Worm (Caenorhabditis elegans): ENCODE results near the gene F01D5.2.

F01D5.2 gene

DNA sequence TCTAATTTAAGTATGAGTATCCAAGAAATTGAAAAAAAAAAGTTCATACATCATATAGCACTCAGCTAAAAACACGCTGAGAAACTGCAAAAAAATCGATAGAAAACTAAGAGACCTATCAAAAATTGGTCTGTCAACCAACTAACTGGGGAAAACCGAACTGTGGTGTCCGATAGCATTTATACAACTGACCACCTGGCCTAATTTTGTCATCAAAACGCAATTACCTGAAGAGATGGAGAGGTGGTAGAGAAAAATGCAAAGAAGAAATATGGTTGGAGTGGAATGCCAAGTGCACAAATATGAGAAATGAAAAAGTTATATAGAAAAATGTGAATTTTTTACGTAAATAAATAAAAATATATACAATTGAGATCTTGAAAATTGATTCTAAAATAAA, 25.4 kb downstream of the F01D5.2 start, which contains the start of gene Y39G8B.1:
Gene Y39G8B.1, minus strand, starts transcription at position 299 of the 400 bp plus-strand sequence.
- no peak for TF ChIP-seq ref-1 (GFP tag; conservative IDR thresholded peaks at IDR 0.05)
- TF ChIP-seq ztf-29 (GFP tag; IDR thresholded peaks at IDR 0.05) = no peak
- no peak for TF ChIP-seq ztf-23 (GFP tag; IDR thresholded peaks at IDR 0.05)

DNA sequence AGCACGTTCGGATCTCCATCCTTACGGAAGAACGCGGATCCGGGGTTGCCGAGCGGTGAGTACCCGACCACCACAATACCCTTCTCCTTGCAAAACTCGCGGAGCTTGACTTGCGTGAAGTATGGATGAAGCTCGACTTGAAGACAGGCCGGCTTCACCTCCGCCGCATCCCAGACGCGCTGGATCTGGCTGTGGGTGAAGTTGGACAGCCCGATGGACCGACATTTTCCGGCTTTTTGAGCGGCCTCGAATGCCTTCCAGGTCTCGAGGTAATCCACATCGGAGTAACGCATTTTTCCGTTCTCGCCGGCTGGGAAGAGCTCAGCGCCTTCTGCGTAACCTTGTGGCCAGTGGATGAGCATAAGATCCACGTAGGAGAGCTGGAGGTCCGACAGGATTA, 26.7 kb downstream of the F01D5.2 start:
- no peak for TF ChIP-seq T22C8.4 (GFP tag; IDR thresholded peaks at IDR 0.05)
- TF ChIP-seq cog-1 (tag; optimal IDR thresholded peaks at IDR 0.05) = no peak
- no peak for TF ChIP-seq ztf-29 (GFP tag; IDR thresholded peaks at IDR 0.05)
- no peak for TF ChIP-seq ztf-23 (GFP tag; IDR thresholded peaks at IDR 0.05)
- no peak for TF ChIP-seq klf-2 (GFP tag; conservative IDR thresholded peaks at IDR 0.05)
- TF ChIP-seq ref-1 (GFP tag; conservative IDR thresholded peaks at IDR 0.05) = no peak
- no peak for TF ChIP-seq flt-1 (GFP tag; IDR thresholded peaks at IDR 0.05)
- no peak for TF ChIP-seq tab-1 (GFP tag; IDR thresholded peaks at IDR 0.05)
- no peak for TF ChIP-seq med-1 (GFP tag; optimal IDR thresholded peaks at IDR 0.05; ENCODE audit: insufficient read depth)

DNA sequence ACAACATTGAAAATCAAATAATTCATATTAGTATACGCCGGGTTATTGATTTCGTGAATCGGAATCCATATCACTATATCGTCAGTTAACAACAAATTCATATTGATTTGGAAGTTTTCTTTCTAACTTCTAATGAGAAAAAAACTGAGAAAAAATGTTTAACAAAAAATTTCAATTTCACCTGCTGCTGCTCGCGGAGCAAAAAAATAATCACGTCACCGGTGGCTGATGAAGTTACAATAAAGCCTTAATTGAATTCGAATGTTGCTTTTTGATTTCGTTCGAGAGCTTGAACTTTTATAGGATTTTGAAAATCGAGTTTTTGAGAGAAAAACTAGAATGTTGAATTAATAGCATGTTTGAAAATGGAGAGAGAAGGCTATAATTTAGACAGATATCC, 29.9 kb downstream of the F01D5.2 start, which contains the start of gene sre-43:
Gene sre-43, minus strand, starts transcription at position 101 of the 400 bp plus-strand sequence.
- no peak for TF ChIP-seq klf-2 (GFP tag; conservative IDR thresholded peaks at IDR 0.05)
- no peak for TF ChIP-seq flt-1 (GFP tag; IDR thresholded peaks at IDR 0.05)
- no peak for TF ChIP-seq med-1 (GFP tag; optimal IDR thresholded peaks at IDR 0.05; ENCODE audit: insufficient read depth)
- no peak for TF ChIP-seq ref-1 (GFP tag; conservative IDR thresholded peaks at IDR 0.05)
- TF ChIP-seq ztf-29 (GFP tag; IDR thresholded peaks at IDR 0.05) = no peak
- TF ChIP-seq T22C8.4 (GFP tag; IDR thresholded peaks at IDR 0.05) = no peak
- no peak for TF ChIP-seq tab-1 (GFP tag; IDR thresholded peaks at IDR 0.05)
- TF ChIP-seq ztf-23 (GFP tag; IDR thresholded peaks at IDR 0.05) = no peak
- TF ChIP-seq cog-1 (tag; optimal IDR thresholded peaks at IDR 0.05) = no peak

DNA sequence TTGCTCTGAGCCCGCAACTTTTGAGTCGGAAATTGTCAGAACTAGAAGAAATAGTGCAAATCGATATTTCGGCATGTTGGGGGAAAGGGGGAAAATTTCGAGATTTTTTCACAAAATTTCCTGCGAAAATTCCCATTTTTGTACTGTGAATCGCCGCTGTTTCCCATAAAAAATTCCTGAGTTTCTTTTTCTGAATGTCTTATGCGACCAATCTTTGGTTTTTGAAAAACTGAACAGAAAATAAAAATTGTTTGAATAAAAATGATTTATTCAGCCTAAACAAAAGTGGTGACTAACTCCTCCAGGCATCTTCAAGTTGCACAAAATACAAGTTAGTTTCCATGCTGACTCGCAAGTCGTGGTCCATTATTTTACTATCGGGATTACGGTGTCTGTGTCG, 32.6 kb downstream of the F01D5.2 start, which contains the start of gene W07G1.7:
Gene W07G1.7, minus strand, starts transcription at position 101 of the 400 bp plus-strand sequence.
- TF ChIP-seq ztf-23 (GFP tag; IDR thresholded peaks at IDR 0.05) (no peak), klf-2 (GFP tag; conservative IDR thresholded peaks at IDR 0.05) (no peak), tab-1 (GFP tag; IDR thresholded peaks at IDR 0.05) (no peak), flt-1 (GFP tag; IDR thresholded peaks at IDR 0.05) (no peak), cog-1 (tag; optimal IDR thresholded peaks at IDR 0.05) (no peak), T22C8.4 (GFP tag; IDR thresholded peaks at IDR 0.05) (no peak), med-1 (GFP tag; optimal IDR thresholded peaks at IDR 0.05; ENCODE audit: insufficient read depth) (no peak), ref-1 (GFP tag; conservative IDR thresholded peaks at IDR 0.05) (no peak), ztf-29 (GFP tag; IDR thresholded peaks at IDR 0.05) (no peak)

DNA sequence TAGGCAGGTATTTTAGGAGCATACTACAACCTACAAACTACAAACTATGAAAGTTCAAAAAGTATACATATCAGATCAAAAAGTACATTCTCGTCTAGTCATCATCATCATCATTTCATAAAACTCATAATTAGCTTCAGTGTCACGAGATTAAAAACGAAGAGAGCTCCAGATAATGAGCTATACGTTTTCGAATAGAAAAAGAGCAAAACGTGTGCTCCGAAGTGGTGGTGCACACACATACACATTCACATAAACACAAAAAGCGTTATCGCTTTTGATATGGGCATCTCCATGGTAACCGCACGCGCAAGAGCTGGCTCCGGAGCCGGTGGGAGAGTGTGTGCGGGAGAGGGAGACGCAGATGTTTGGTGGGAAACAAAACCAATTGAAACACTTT, 34.5 kb downstream of the F01D5.2 start:
- TF ChIP-seq T22C8.4 (GFP tag; IDR thresholded peaks at IDR 0.05) (no peak), flt-1 (GFP tag; IDR thresholded peaks at IDR 0.05) (no peak), ztf-23 (GFP tag; IDR thresholded peaks at IDR 0.05) (no peak), med-1 (GFP tag; optimal IDR thresholded peaks at IDR 0.05; ENCODE audit: insufficient read depth) (no peak), klf-2 (GFP tag; conservative IDR thresholded peaks at IDR 0.05) (no peak), cog-1 (tag; optimal IDR thresholded peaks at IDR 0.05) (no peak), tab-1 (GFP tag; IDR thresholded peaks at IDR 0.05) (no peak), ztf-29 (GFP tag; IDR thresholded peaks at IDR 0.05) (no peak), ref-1 (GFP tag; conservative IDR thresholded peaks at IDR 0.05) (no peak)

DNA sequence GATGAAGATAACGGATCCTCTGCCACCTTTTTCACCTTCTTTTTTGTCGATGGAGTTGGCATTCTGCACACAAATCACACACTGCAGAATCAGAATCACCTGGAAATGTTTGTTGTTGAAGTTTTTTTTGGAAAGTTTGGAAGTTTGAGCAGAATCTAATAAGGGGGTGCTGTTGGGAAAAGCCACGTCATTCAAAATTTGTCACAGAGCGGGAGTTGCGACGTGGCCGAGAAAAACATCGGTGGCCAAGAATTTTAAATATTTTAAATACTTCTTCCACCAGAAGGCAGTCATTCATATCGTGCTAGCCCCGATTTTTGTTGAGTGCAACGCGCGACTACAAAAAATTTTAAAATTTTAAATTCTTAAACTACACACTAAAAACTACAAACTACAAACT, 36.5 kb downstream of the F01D5.2 start, which contains the start of gene rpi-1:
Gene rpi-1, minus strand, starts transcription at position 101 of the 400 bp plus-strand sequence.
- TF ChIP-seq ref-1 (GFP tag; conservative IDR thresholded peaks at IDR 0.05) (no peak), tab-1 (GFP tag; IDR thresholded peaks at IDR 0.05) (no peak), ztf-23 (GFP tag; IDR thresholded peaks at IDR 0.05) (no peak), cog-1 (tag; optimal IDR thresholded peaks at IDR 0.05) (no peak), flt-1 (GFP tag; IDR thresholded peaks at IDR 0.05) (no peak), ztf-29 (GFP tag; IDR thresholded peaks at IDR 0.05) (no peak), med-1 (GFP tag; optimal IDR thresholded peaks at IDR 0.05; ENCODE audit: insufficient read depth) (no peak), klf-2 (GFP tag; conservative IDR thresholded peaks at IDR 0.05) (no peak), T22C8.4 (GFP tag; IDR thresholded peaks at IDR 0.05) (no peak)

DNA sequence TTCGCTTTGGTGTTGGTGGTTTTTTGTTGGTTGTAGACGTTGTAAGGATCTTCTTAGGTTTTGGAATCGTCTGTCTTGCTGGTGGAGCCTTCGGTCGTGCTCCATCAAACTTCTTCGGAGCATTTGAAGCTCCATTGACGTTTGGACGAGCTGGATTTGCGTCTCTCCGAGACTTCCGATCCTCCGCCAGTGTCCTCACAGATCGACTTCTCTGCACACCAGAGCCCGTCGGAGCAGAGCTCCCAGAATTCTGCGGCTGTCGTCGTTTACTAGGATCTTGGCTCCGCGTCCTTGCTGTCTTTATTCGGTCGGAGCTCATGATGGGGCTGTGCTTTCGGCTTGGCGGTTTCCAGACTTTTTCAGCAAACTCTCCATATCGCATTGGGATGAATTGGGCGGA, 37.3 kb downstream of the F01D5.2 start:
- TF ChIP-seq klf-2 (GFP tag; conservative IDR thresholded peaks at IDR 0.05) = no peak
- no peak for TF ChIP-seq cog-1 (tag; optimal IDR thresholded peaks at IDR 0.05)
- no peak for TF ChIP-seq ztf-29 (GFP tag; IDR thresholded peaks at IDR 0.05)
- TF ChIP-seq flt-1 (GFP tag; IDR thresholded peaks at IDR 0.05) = no peak
- TF ChIP-seq ztf-23 (GFP tag; IDR thresholded peaks at IDR 0.05) = no peak
- TF ChIP-seq T22C8.4 (GFP tag; IDR thresholded peaks at IDR 0.05) = no peak
- TF ChIP-seq tab-1 (GFP tag; IDR thresholded peaks at IDR 0.05) = no peak
- no peak for TF ChIP-seq ref-1 (GFP tag; conservative IDR thresholded peaks at IDR 0.05)
- no peak for TF ChIP-seq med-1 (GFP tag; optimal IDR thresholded peaks at IDR 0.05; ENCODE audit: insufficient read depth)

DNA sequence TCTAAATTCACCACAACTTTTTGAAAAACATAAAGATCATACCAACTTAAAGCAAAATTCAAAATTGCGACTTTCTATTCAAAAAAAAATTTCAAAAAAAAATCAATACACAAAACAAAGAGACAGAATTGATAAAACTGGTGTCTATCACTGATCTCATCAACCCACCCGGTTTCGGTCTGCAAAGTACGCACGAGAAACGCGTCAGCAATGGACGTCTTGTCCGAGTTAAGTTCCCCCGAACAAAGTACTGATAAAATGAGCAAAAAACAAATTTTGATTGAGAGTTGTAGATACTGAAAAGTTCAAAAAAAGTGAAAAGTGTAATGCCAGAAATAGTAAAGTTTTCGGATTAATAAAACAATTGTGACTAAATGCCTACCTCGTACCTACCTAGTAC, 40.5 kb downstream of the F01D5.2 start:
- TF ChIP-seq klf-2 (GFP tag; conservative IDR thresholded peaks at IDR 0.05) (no peak), T22C8.4 (GFP tag; IDR thresholded peaks at IDR 0.05) (no peak), cog-1 (tag; optimal IDR thresholded peaks at IDR 0.05) (no peak), tab-1 (GFP tag; IDR thresholded peaks at IDR 0.05) (no peak), ref-1 (GFP tag; conservative IDR thresholded peaks at IDR 0.05) (no peak), flt-1 (GFP tag; IDR thresholded peaks at IDR 0.05) (no peak), ztf-23 (GFP tag; IDR thresholded peaks at IDR 0.05) (no peak), med-1 (GFP tag; optimal IDR thresholded peaks at IDR 0.05; ENCODE audit: insufficient read depth) (no peak), ztf-29 (GFP tag; IDR thresholded peaks at IDR 0.05) (no peak)

DNA sequence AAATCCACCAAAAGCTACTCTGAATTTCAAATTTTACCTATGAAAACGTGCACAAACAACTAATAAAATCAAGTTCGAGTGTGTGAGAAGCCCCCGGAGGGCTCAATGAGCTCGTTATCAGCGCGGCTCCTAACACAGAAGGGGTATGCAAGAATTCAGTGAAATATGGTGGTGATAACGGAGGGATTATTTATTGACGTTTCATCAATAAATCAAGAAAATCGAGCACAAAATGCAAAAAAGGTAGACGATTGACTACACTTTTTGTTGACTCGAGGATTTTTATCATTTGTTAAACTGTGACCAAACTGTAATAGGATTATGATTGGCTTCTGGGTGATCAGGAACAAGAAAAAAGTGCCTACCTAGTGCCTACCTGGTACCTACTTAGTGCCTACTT, 41.4 kb downstream of the F01D5.2 start, which contains the start of gene zip-3:
Gene zip-3, minus strand, starts transcription at position 21 of the 400 bp plus-strand sequence.
- no peak for TF ChIP-seq tab-1 (GFP tag; IDR thresholded peaks at IDR 0.05)
- TF ChIP-seq T22C8.4 (GFP tag; IDR thresholded peaks at IDR 0.05) = no peak
- TF ChIP-seq klf-2 (GFP tag; conservative IDR thresholded peaks at IDR 0.05) = no peak
- TF ChIP-seq med-1 (GFP tag; optimal IDR thresholded peaks at IDR 0.05; ENCODE audit: insufficient read depth) = no peak
- no peak for TF ChIP-seq ztf-29 (GFP tag; IDR thresholded peaks at IDR 0.05)
- TF ChIP-seq ztf-23 (GFP tag; IDR thresholded peaks at IDR 0.05) = no peak
- TF ChIP-seq cog-1 (tag; optimal IDR thresholded peaks at IDR 0.05) = no peak
- TF ChIP-seq flt-1 (GFP tag; IDR thresholded peaks at IDR 0.05) = no peak

DNA sequence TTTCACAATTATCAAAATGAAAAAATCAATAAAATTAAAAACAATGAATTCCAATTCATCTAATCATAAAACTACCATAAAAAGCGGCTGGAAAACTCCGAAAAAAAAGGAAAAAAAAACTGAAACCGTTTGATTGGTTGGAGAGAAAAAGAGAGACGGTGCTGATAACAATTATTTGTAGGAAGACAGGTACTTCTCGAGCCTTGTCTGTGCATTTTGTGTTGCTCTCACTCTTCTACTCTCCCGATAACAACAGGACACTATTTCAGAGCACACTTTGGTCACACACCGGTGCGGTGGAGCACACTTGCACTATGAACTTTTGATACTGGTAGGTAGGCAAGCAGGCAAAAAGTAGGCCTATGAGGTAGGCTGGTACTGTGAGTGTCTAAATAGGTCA, 42.3 kb downstream of the F01D5.2 start:
- TF ChIP-seq flt-1 (GFP tag; IDR thresholded peaks at IDR 0.05) (no peak), T22C8.4 (GFP tag; IDR thresholded peaks at IDR 0.05) (no peak), cog-1 (tag; optimal IDR thresholded peaks at IDR 0.05) (no peak), klf-2 (GFP tag; conservative IDR thresholded peaks at IDR 0.05) (no peak), med-1 (GFP tag; optimal IDR thresholded peaks at IDR 0.05; ENCODE audit: insufficient read depth) (no peak)

Measured in whole organism, midembryonic.